Fruit fly (Drosophila melanogaster) whole organism, embryonic: ENCODE results near the gene GstD10.

Source experiments
- Antp ChIP-seq: fragments of 200-800 bp; sonication (Bioruptor generic); optimal IDR thresholded peaks from 3 replicates; lab custom pipeline; 2016; ENCODE audit warnings: missing biosample characterization, missing genetic modification characterization
- Blimp-1 ChIP-seq: fragments of 200-800 bp; sonication (Bioruptor generic); optimal IDR thresholded peaks from 3 replicates; lab custom pipeline; 2018; ENCODE audit warnings: missing biosample characterization, missing genetic modification characterization, mild to moderate bottlenecking, moderate library complexity, missing genetic modification reagents
- CG10267 ChIP-seq: fragments of 200-800 bp; sonication (Bioruptor generic); optimal IDR thresholded peaks from 2 replicates; lab custom pipeline; 2018; ENCODE audit warnings: missing biosample characterization, mild to moderate bottlenecking, missing genetic modification characterization, moderate library complexity
- CG10979 ChIP-seq: fragments of 200-800 bp; sonication (Bioruptor generic); optimal IDR thresholded peaks from 2 replicates; lab custom pipeline; 2018; ENCODE audit warnings: missing biosample characterization, mild to moderate bottlenecking, missing genetic modification characterization, moderate library complexity
- CG11085 ChIP-seq: fragments of 200-800 bp; sonication (Bioruptor generic); IDR thresholded peaks from 2 replicates; pipeline ENCODE4 v1.3.6; 2022; ENCODE audit warnings: missing biosample characterization, missing genetic modification characterization
- CG11695 ChIP-seq: fragments of 200-800 bp; sonication (Bioruptor generic); IDR thresholded peaks from 3 replicates; pipeline ENCODE4 v1.3.6; 2022; ENCODE audit warnings: missing biosample characterization, missing genetic modification characterization
- CG12104 ChIP-seq: fragments of 200-800 bp; sonication (Bioruptor generic); optimal IDR thresholded peaks from 3 replicates; lab custom pipeline; 2016; ENCODE audit warnings: missing biosample characterization, missing genetic modification characterization
- CG12236 ChIP-seq: fragments of 200-800 bp; sonication (Bioruptor generic); optimal IDR thresholded peaks from 2 replicates; lab custom pipeline; 2016; ENCODE audit warnings: missing biosample characterization, missing genetic modification characterization
- CG15011 ChIP-seq: fragments of 200-800 bp; sonication (Bioruptor generic); optimal IDR thresholded peaks from 3 replicates; lab custom pipeline; 2018; ENCODE audit warnings: missing biosample characterization, mild to moderate bottlenecking, missing genetic modification characterization
- CG15269 ChIP-seq: fragments of 200-800 bp; sonication (Bioruptor generic); optimal IDR thresholded peaks from 2 replicates; lab custom pipeline; 2018; ENCODE audit warnings: missing biosample characterization, mild to moderate bottlenecking, missing genetic modification characterization, moderate library complexity
- CG16779 ChIP-seq: fragments of 200-800 bp; sonication (Bioruptor generic); IDR thresholded peaks from 2 replicates; pipeline ENCODE4 v1.3.6; 2022; ENCODE audit warnings: missing biosample characterization, missing genetic modification characterization
- CG17359 ChIP-seq: fragments of 200-800 bp; sonication (Bioruptor generic); optimal IDR thresholded peaks from 3 replicates; lab custom pipeline; 2018; ENCODE audit warnings: missing biosample characterization, mild to moderate bottlenecking, missing genetic modification characterization, moderate library complexity
- CG17361 ChIP-seq: fragments of 200-800 bp; sonication (Bioruptor generic); IDR thresholded peaks from 3 replicates; pipeline ENCODE4 v1.3.6; 2022; ENCODE audit warnings: missing biosample characterization, missing genetic modification characterization
- CG17568 ChIP-seq: fragments of 200-800 bp; sonication (Bioruptor generic); optimal IDR thresholded peaks from 2 replicates; lab custom pipeline; 2018; ENCODE audit warnings: missing biosample characterization, mild to moderate bottlenecking, missing genetic modification characterization, moderate library complexity
- CG17829 ChIP-seq: fragments of 200-800 bp; optimal IDR thresholded peaks from 2 replicates; lab custom pipeline; 2019; ENCODE audit warnings: missing biosample characterization, mild to moderate bottlenecking, missing genetic modification characterization, moderate library complexity
- CG18476 ChIP-seq: fragments of 200-800 bp; sonication (Bioruptor generic); optimal IDR thresholded peaks from 2 replicates; lab custom pipeline; 2016; ENCODE audit warnings: missing biosample characterization, mild to moderate bottlenecking, missing genetic modification characterization
- CG18764 ChIP-seq: fragments of 200-800 bp; sonication (Bioruptor generic); optimal IDR thresholded peaks from 3 replicates; lab custom pipeline; 2016; ENCODE audit warnings: missing biosample characterization, missing genetic modification characterization
- CG3065 ChIP-seq: fragments of 200-800 bp; sonication (Bioruptor generic); optimal IDR thresholded peaks from 2 replicates; lab custom pipeline; 2016; ENCODE audit warnings: missing biosample characterization, missing genetic modification characterization
- CG31224 ChIP-seq: fragments of 200-800 bp; sonication (Bioruptor generic); IDR thresholded peaks from 2 replicates; pipeline ENCODE4 v1.3.6; 2022; ENCODE audit warnings: missing biosample characterization, missing genetic modification characterization
- CG31365 ChIP-seq: fragments of 200-800 bp; sonication (Bioruptor generic); optimal IDR thresholded peaks from 2 replicates; lab custom pipeline; 2018; ENCODE audit warnings: missing biosample characterization, mild to moderate bottlenecking, missing genetic modification characterization
- CG3163 ChIP-seq: fragments of 200-800 bp; sonication (Bioruptor generic); optimal IDR thresholded peaks from 3 replicates; lab custom pipeline; 2016; ENCODE audit warnings: missing biosample characterization, missing genetic modification characterization
- CG4360 ChIP-seq: fragments of 200-800 bp; sonication (Bioruptor generic); IDR thresholded peaks from 2 replicates; pipeline ENCODE4 v1.3.6; 2022; ENCODE audit warnings: missing biosample characterization, missing genetic modification characterization
- CG4820 ChIP-seq: fragments of 200-800 bp; sonication (Bioruptor generic); optimal IDR thresholded peaks from 3 replicates; lab custom pipeline; 2016; ENCODE audit warnings: missing biosample characterization, missing genetic modification characterization
- Chrac-16 ChIP-seq: fragments of 200-800 bp; sonication (Bioruptor generic); optimal IDR thresholded peaks from 3 replicates; lab custom pipeline; 2016; ENCODE audit warnings: missing biosample characterization, missing genetic modification characterization
- Doc3 ChIP-seq: fragments of 200-800 bp; sonication (Bioruptor generic); IDR thresholded peaks from 3 replicates; pipeline ENCODE4 v1.3.6; 2022; ENCODE audit warnings: missing biosample characterization, missing genetic modification characterization; ENCODE audit not compliant: partially characterized antibody
- ERR ChIP-seq: fragments of 200-800 bp; sonication (Bioruptor generic); optimal IDR thresholded peaks from 2 replicates; lab custom pipeline; 2016; ENCODE audit warnings: missing biosample characterization, missing genetic modification characterization
- Hmx ChIP-seq: fragments of 200-800 bp; sonication (Bioruptor generic); optimal IDR thresholded peaks from 2 replicates; lab custom pipeline; 2016; ENCODE audit warnings: missing biosample characterization, missing genetic modification characterization
- MBD-R2 ChIP-seq: fragments of 200-800 bp; sonication (Bioruptor generic); IDR thresholded peaks from 2 replicates; pipeline ENCODE4 v1.3.6; 2022; ENCODE audit warnings: missing biosample characterization, missing genetic modification characterization
- Sox102F ChIP-seq: fragments of 200-800 bp; sonication (Bioruptor generic); optimal IDR thresholded peaks from 2 replicates; lab custom pipeline; 2018; ENCODE audit warnings: missing biosample characterization, mild to moderate bottlenecking, missing genetic modification characterization, moderate library complexity
- Sry-δ ChIP-seq: fragments of 200-800 bp; sonication (Bioruptor generic); optimal IDR thresholded peaks from 2 replicates; lab custom pipeline; 2016; ENCODE audit warnings: missing biosample characterization, missing genetic modification characterization
- Tbp ChIP-seq: fragments of >200 bp; optimal IDR thresholded peaks from 2 replicates; lab custom pipeline; 2018; ENCODE audit warnings: missing biosample characterization, missing genetic modification characterization
- ab ChIP-seq: fragments of 200-800 bp; sonication (Bioruptor generic); optimal IDR thresholded peaks from 2 replicates; lab custom pipeline; 2016; ENCODE audit warnings: missing biosample characterization, missing genetic modification characterization
- ase ChIP-seq: fragments of 200-800 bp; sonication (Bioruptor generic); IDR thresholded peaks from 3 replicates; pipeline ENCODE4 v1.3.6; 2022; ENCODE audit warnings: missing biosample characterization, missing genetic modification characterization
- ci ChIP-seq: fragments of 200-800 bp; sonication (Bioruptor generic); IDR thresholded peaks from 3 replicates; pipeline ENCODE4 v1.3.6; 2022; ENCODE audit warnings: missing biosample characterization, missing genetic modification characterization
- h ChIP-seq: fragments of >200 bp; optimal IDR thresholded peaks from 2 replicates; lab custom pipeline; 2017
- kah ChIP-seq: fragments of 200-800 bp; sonication (Bioruptor generic); optimal IDR thresholded peaks from 2 replicates; lab custom pipeline; 2018; ENCODE audit warnings: missing biosample characterization, mild to moderate bottlenecking, missing genetic modification characterization
- lilli ChIP-seq: fragments of 200-800 bp; sonication (Bioruptor generic); optimal IDR thresholded peaks from 3 replicates; lab custom pipeline; 2016; ENCODE audit warnings: missing biosample characterization, missing genetic modification characterization
- lmd ChIP-seq: fragments of 200-800 bp; sonication (Bioruptor generic); IDR thresholded peaks from 2 replicates; pipeline ENCODE4 v1.3.6; 2022; ENCODE audit warnings: missing biosample characterization, missing genetic modification characterization
- nau ChIP-seq: fragments of 200-800 bp; sonication (Bioruptor generic); optimal IDR thresholded peaks from 3 replicates; lab custom pipeline; 2017; ENCODE audit warnings: missing biosample characterization, mild to moderate bottlenecking, missing genetic modification characterization, missing genetic modification reagents
- pzg ChIP-seq: fragments of 200-800 bp; sonication (Bioruptor generic); optimal IDR thresholded peaks from 3 replicates; lab custom pipeline; 2018; ENCODE audit warnings: missing biosample characterization, mild to moderate bottlenecking, missing genetic modification characterization, moderate library complexity
- run ChIP-seq: fragments of 200-800 bp; sonication (Bioruptor generic); optimal IDR thresholded peaks from 3 replicates; lab custom pipeline; 2018; ENCODE audit warnings: missing biosample characterization, mild to moderate bottlenecking, missing genetic modification characterization
- scrt ChIP-seq: fragments of 200-800 bp; sonication (Bioruptor generic); optimal IDR thresholded peaks from 2 replicates; lab custom pipeline; 2018; ENCODE audit warnings: missing biosample characterization, mild to moderate bottlenecking, missing genetic modification characterization, moderate library complexity
- tgo ChIP-seq: fragments of 200-800 bp; sonication (Bioruptor generic); IDR thresholded peaks from 3 replicates; pipeline ENCODE4 v1.3.6; 2022; ENCODE audit warnings: missing biosample characterization, missing genetic modification characterization
- tna ChIP-seq: fragments of 200-800 bp; sonication (Bioruptor generic); IDR thresholded peaks from 2 replicates; pipeline ENCODE4 v1.3.6; 2022; ENCODE audit warnings: missing biosample characterization, missing genetic modification characterization; ENCODE audit not compliant: partially characterized antibody
- tup ChIP-seq: fragments of 200-800 bp; sonication (Bioruptor generic); optimal IDR thresholded peaks from 2 replicates; lab custom pipeline; 2016; ENCODE audit warnings: missing biosample characterization, mild to moderate bottlenecking, missing genetic modification characterization, moderate library complexity
- vfl ChIP-seq: fragments of 200-800 bp; sonication (Bioruptor generic); optimal IDR thresholded peaks from 2 replicates; lab custom pipeline; 2016; ENCODE audit warnings: missing biosample characterization, missing genetic modification characterization
- wor ChIP-seq: fragments of 200-800 bp; sonication (Bioruptor generic); IDR thresholded peaks from 2 replicates; pipeline ENCODE4 v1.3.6; 2022; ENCODE audit warnings: missing biosample characterization, missing genetic modification characterization
- zfh1 ChIP-seq: fragments of 200-800 bp; sonication (Bioruptor generic); IDR thresholded peaks from 3 replicates; pipeline ENCODE4 v1.3.6; 2022; ENCODE audit warnings: missing biosample characterization, missing genetic modification characterization
- zfh2 ChIP-seq: fragments of 200-800 bp; sonication (Bioruptor generic); optimal IDR thresholded peaks from 2 replicates; lab custom pipeline; 2016; ENCODE audit warnings: missing biosample characterization, missing genetic modification characterization

The GstD10 gene

DNA sequence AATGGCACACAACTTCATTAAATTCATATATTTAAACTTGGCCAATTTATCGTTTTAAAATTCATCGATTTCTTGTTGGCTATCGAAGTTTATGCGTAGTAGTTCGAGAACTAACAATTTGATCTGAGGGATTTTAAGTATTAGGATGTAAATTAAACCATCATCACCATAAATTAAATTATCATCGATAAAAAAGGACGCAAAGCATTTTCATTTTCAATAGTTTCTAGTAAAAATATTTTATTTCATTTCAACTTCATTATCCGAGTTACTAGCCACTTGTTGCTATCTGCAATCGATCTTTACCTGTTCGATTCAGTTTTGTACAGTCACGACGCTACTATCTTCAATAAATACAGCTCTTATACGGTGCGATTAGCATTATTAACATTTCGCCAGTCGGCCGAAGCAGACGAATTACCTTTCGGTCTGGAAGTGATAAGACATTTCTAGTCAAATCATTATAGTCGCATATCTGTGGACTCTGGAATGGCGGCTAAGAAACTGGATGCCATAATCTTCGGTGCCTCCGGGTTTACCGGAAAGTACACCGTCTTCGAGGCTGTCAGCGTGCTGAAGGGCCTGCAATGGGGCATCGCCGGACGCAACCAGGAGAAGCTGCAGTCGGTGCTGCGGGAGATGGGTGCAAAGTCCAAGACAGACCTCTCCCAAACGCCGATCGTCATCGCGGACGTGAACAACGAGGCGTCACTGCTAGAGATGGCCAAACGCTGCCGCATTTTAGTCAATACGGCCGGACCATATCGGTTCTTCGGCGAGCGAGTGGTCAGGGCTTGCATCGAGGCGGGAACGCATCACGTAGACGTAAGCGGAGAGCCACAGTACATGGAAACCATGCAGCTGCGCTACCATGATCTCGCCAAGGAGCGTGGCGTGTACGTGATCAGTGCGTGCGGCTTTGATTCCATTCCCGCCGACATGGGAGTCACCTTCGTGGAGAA is 41.0 kb upstream of the GstD10 start, which contains the start of gene CG5167 (continued):
- no peak for TF ChIP-seq wor (GFP tag; lab: Robert Waterston, UW)
- TF ChIP-seq CG16779 (GFP tag; lab: Robert Waterston, UW): no peak
- TF ChIP-seq CG12104 (GFP tag; lab: Kevin White, UChicago): peak; percentile 36
- TF ChIP-seq CG17568: no peak
- TF ChIP-seq CG4360 (GFP tag; lab: Robert Waterston, UW): no peak
- peak; percentile 5 for TF ChIP-seq pzg
- TF ChIP-seq CG3163 (GFP tag; lab: Kevin White, UChicago): no peak
- TF ChIP-seq CG10979 (tag; lab: Kevin White, UChicago): peak; percentile 61
- TF ChIP-seq CG11085 (GFP tag; lab: Robert Waterston, UW): no peak
- no peak for TF ChIP-seq ase (GFP tag; lab: Robert Waterston, UW)
- TF ChIP-seq CG17829 (tag; lab: Kevin White, UChicago): peak; percentile 54
- no peak for TF ChIP-seq vfl (GFP tag; lab: Kevin White, UChicago)
- TF ChIP-seq run (tag; lab: Kevin White, UChicago): no peak
- peak; percentile 53; the same call in 1 of the 3 replicates for TF ChIP-seq Doc3 (GFP tag; lab: Robert Waterston, UW)
- peak; percentile 35 for TF ChIP-seq Chrac-16 (GFP tag; lab: Kevin White, UChicago)
- no peak for TF ChIP-seq Antp (GFP tag; lab: Kevin White, UChicago)
- peak; percentile 38 for TF ChIP-seq Sox102F
- no peak for TF ChIP-seq nau (GFP tag; lab: Kevin White, UChicago)
- TF ChIP-seq tna (GFP tag; lab: Robert Waterston, UW): no peak
- no peak for TF ChIP-seq CG3065 (GFP tag; lab: Kevin White, UChicago)
- TF ChIP-seq CG15011 (GFP tag; lab: Kevin White, UChicago): no peak
- TF ChIP-seq CG17361: peak; percentile 38; the same call in 1 of the 3 replicates
- TF ChIP-seq ci (GFP tag; lab: Robert Waterston, UW): peak; percentile 43; the same call in 1 of the 3 replicates
- TF ChIP-seq lmd: peak; percentile 16; the same call in 1 of the 2 replicates
- TF ChIP-seq Hmx: no peak
- peak; percentile 99 for TF ChIP-seq CG4820 (GFP tag; lab: Kevin White, UChicago)
- TF ChIP-seq zfh1 (GFP tag; lab: Robert Waterston, UW): no peak
- TF ChIP-seq ab (GFP tag; lab: Kevin White, UChicago): no peak
- no peak for TF ChIP-seq ERR (GFP tag; lab: Kevin White, UChicago)
- TF ChIP-seq Tbp (GFP tag; lab: Kevin White, UChicago): no peak
- no peak for TF ChIP-seq CG31365 (tag; lab: Kevin White, UChicago)
- TF ChIP-seq CG17359 (tag; lab: Kevin White, UChicago): peak; percentile 49
- peak; percentile 45 for TF ChIP-seq Sry-δ
- TF ChIP-seq lilli (GFP tag; lab: Kevin White, UChicago): peak; percentile 45
- peak; percentile 66 for TF ChIP-seq kah
- no peak for TF ChIP-seq CG18764 (GFP tag; lab: Kevin White, UChicago)
- TF ChIP-seq tgo (GFP tag; lab: Robert Waterston, UW): no peak
- TF ChIP-seq CG31224 (GFP tag; lab: Robert Waterston, UW): no peak
- TF ChIP-seq tup (GFP tag; lab: Kevin White, UChicago): no peak
- TF ChIP-seq CG12236 (GFP tag; lab: Kevin White, UChicago): no peak
- no peak for TF ChIP-seq CG18476 (GFP tag; lab: Kevin White, UChicago)
- peak; percentile 47 for TF ChIP-seq CG15269
- no peak for TF ChIP-seq zfh2 (GFP tag; lab: Kevin White, UChicago)
- TF ChIP-seq CG10267 (tag; lab: Kevin White, UChicago): peak; percentile 64
- no peak for TF ChIP-seq Blimp-1 (GFP tag; lab: Kevin White, UChicago)
- TF ChIP-seq scrt (GFP tag; lab: Kevin White, UChicago): peak; percentile 27
- no peak for TF ChIP-seq h (lab: Kevin White, UChicago)
- TF ChIP-seq CG11695 (GFP tag; lab: Robert Waterston, UW): peak; percentile 27; the same call in 1 of the 3 replicates
- peak; percentile 21; the same call in 1 of the 2 replicates for TF ChIP-seq MBD-R2 (GFP tag; lab: Robert Waterston, UW)
